Worm (Caenorhabditis elegans) whole organism, L4 larva: ENCODE results near the gene C14F11.7.

Experiments
- F10B5.3 ChIP-seq: sonication (generic microtip); optimal IDR thresholded peaks from 2 replicates; lab custom pipeline; 2016; ENCODE audit warnings: mild to moderate bottlenecking, missing genetic modification characterization, missing compliant biosample characterization
- F26F4.8 ChIP-seq: fragments of 200-800 bp; sonication (Bioruptor generic); conservative IDR thresholded peaks from 2 replicates; pipeline ENCODE4 v1.3.6; 2022; ENCODE audit warnings: missing genetic modification characterization, missing compliant biosample characterization
- F44E2.7 ChIP-seq: fragments of 200-800 bp; sonication (Bioruptor generic); IDR thresholded peaks from 2 replicates; pipeline ENCODE4 v2.1.2; 2022; ENCODE audit warnings: missing genetic modification characterization, missing compliant biosample characterization
- F49E8.2 ChIP-seq: sonication (generic microtip); optimal IDR thresholded peaks from 2 replicates; lab custom pipeline; 2016; ENCODE audit warnings: missing compliant biosample characterization, mild to moderate bottlenecking, missing genetic modification characterization, borderline replicate concordance
- T26A8.4 ChIP-seq: fragments of 200-800 bp; sonication (Bioruptor generic); IDR thresholded peaks from 2 replicates; pipeline ENCODE4 v1.3.6; 2022; ENCODE audit warnings: missing genetic modification characterization, missing compliant biosample characterization
- Y105C5A.15 ChIP-seq: fragments of 200-800 bp; sonication (Bioruptor generic); IDR thresholded peaks from 2 replicates; pipeline ENCODE4 v1.3.6; 2022; ENCODE audit warnings: missing genetic modification characterization, missing compliant biosample characterization
- Y48G9A.11 ChIP-seq: fragments of 200-800 bp; sonication (Bioruptor generic); IDR thresholded peaks from 2 replicates; pipeline ENCODE4 v1.3.6; 2022; ENCODE audit warnings: missing genetic modification reagents, missing genetic modification characterization, missing compliant biosample characterization
- Y75B8A.6 ChIP-seq: fragments of 200-800 bp; sonication (Bioruptor generic); IDR thresholded peaks from 2 replicates; pipeline ENCODE4 v1.3.6; 2022; ENCODE audit warnings: missing genetic modification reagents, missing genetic modification characterization, missing compliant biosample characterization
- aha-1 ChIP-seq: fragments of 150-350 bp; peaks from one replicate; lab custom pipeline; 2014; ENCODE audit warnings: missing biosample characterization, missing genetic modification characterization
- ceh-20 ChIP-seq: fragments of 200-800 bp; sonication (Bioruptor generic); IDR thresholded peaks from 2 replicates; pipeline ENCODE4 v1.3.6; 2022; ENCODE audit warnings: missing genetic modification reagents, missing genetic modification characterization, missing compliant biosample characterization
- ceh-32 ChIP-seq: sonication (generic microtip); optimal IDR thresholded peaks from 2 replicates; lab custom pipeline; 2016; ENCODE audit warnings: mild to moderate bottlenecking, missing genetic modification characterization, missing compliant biosample characterization; ENCODE audit not compliant: poor library complexity
- ceh-62 ChIP-seq: sonication (generic microtip); optimal IDR thresholded peaks from 2 replicates; lab custom pipeline; 2017; ENCODE audit warnings: missing biosample characterization, missing genetic modification characterization
- ces-1 ChIP-seq: fragments of 150-350 bp; sonication (generic microtip); optimal IDR thresholded peaks from 4 replicates; lab custom pipeline; 2014; ENCODE audit warnings: missing biosample characterization, missing genetic modification reagents, missing genetic modification characterization
- cey-2 ChIP-seq: sonication (generic microtip); optimal IDR thresholded peaks from 3 replicates; lab custom pipeline; 2017; ENCODE audit warnings: missing genetic modification characterization, mild to moderate bottlenecking, missing compliant biosample characterization, antibody characterized with exemption, borderline replicate concordance; ENCODE audit not compliant: insufficient read depth
- ctbp-1 ChIP-seq: fragments of 200-800 bp; sonication (Bioruptor generic); IDR thresholded peaks from 2 replicates; pipeline ENCODE4 v1.3.6; 2022; ENCODE audit warnings: missing genetic modification reagents, missing genetic modification characterization, missing compliant biosample characterization
- daf-12 ChIP-seq: fragments of 150-350 bp; optimal IDR thresholded peaks from 2 replicates; lab custom pipeline; 2014; ENCODE audit warnings: missing biosample characterization, missing genetic modification reagents, missing genetic modification characterization
- daf-16 ChIP-seq, 3 experiments: sonication (generic microtip); optimal IDR thresholded peaks; 2 replicates each; lab custom pipeline; 2016 to 2017; ENCODE audit warnings: missing genetic modification characterization in 3 of 3, missing genetic modification reagents in 3 of 3, mild to moderate bottlenecking in 2 of 3, missing compliant biosample characterization in 2 of 3, missing biosample characterization in 1 of 3, moderate library complexity in 1 of 3
- daf-19 ChIP-seq: fragments of 200-800 bp; sonication (Bioruptor generic); conservative IDR thresholded peaks from 2 replicates; pipeline ENCODE4 v1.3.6; 2022; ENCODE audit warnings: missing genetic modification characterization, missing compliant biosample characterization
- dpl-1 ChIP-seq: fragments of 150-350 bp; optimal IDR thresholded peaks from 2 replicates; lab custom pipeline; 2014; ENCODE audit warnings: missing biosample characterization, missing genetic modification reagents, missing genetic modification characterization
- egl-27 ChIP-seq: sonication (generic microtip); optimal IDR thresholded peaks from 3 replicates; lab custom pipeline; 2017; ENCODE audit warnings: missing biosample characterization, missing genetic modification reagents, missing genetic modification characterization
- gei-8 ChIP-seq: fragments of 200-800 bp; sonication (Bioruptor generic); optimal IDR thresholded peaks from 2 replicates; lab custom pipeline; 2018; ENCODE audit warnings: mild to moderate bottlenecking, missing genetic modification characterization, missing compliant biosample characterization
- hif-1 ChIP-seq, 2 experiments: sonication (generic microtip); optimal IDR thresholded peaks; 2 replicates each; lab custom pipeline; 2016 to 2017; ENCODE audit warnings: missing compliant biosample characterization in 2 of 2, missing genetic modification characterization in 2 of 2, missing genetic modification reagents in 2 of 2, missing genotype in 2 of 2, mild to moderate bottlenecking in 1 of 2
- hlh-11 ChIP-seq: fragments of 200-800 bp; sonication (Bioruptor generic); optimal IDR thresholded peaks from 2 replicates; lab custom pipeline; 2018; ENCODE audit warnings: mild to moderate bottlenecking, missing genetic modification characterization, missing compliant biosample characterization
- hlh-30 ChIP-seq: sonication (generic microtip); optimal IDR thresholded peaks from 2 replicates; lab custom pipeline; 2017; ENCODE audit warnings: antibody characterized with exemption, mild to moderate bottlenecking, missing genetic modification characterization, missing compliant biosample characterization; ENCODE audit not compliant: insufficient read depth
- jun-1 ChIP-seq: fragments of 150-350 bp; optimal IDR thresholded peaks from 2 replicates; lab custom pipeline; 2014; ENCODE audit warnings: missing biosample characterization, missing genetic modification reagents, missing genetic modification characterization
- lin-15B ChIP-seq: fragments of 150-350 bp; sonication (generic microtip); optimal IDR thresholded peaks from 3 replicates; lab custom pipeline; 2014; ENCODE audit warnings: missing biosample characterization, missing genetic modification characterization
- lin-38 ChIP-seq: fragments of 200-800 bp; sonication (Bioruptor generic); IDR thresholded peaks from 2 replicates; pipeline ENCODE4 v1.3.6; 2022; ENCODE audit warnings: missing genetic modification reagents, missing genetic modification characterization, missing compliant biosample characterization
- lir-3 ChIP-seq: sonication (generic microtip); optimal IDR thresholded peaks from 2 replicates; lab custom pipeline; 2016; ENCODE audit warnings: mild to moderate bottlenecking, missing genetic modification characterization, missing compliant biosample characterization
- lsy-2 ChIP-seq, 2 experiments: fragments of 150-350 bp in 1 of 2; sonication (generic microtip) in 1 of 2; optimal IDR thresholded peaks; 2 replicates each; lab custom pipeline; 2014 to 2017; ENCODE audit warnings: missing biosample characterization in 2 of 2, missing genetic modification characterization in 2 of 2
- madf-9 ChIP-seq: fragments of 200-800 bp; sonication (Bioruptor generic); conservative IDR thresholded peaks from 2 replicates; pipeline ENCODE4 v1.3.6; 2022; ENCODE audit warnings: missing genetic modification reagents, missing genetic modification characterization, missing compliant biosample characterization
- mdl-1 ChIP-seq, 2 experiments: fragments of 150-350 bp in 1 of 2; sonication (generic microtip) in 1 of 2; optimal IDR thresholded peaks; 2 replicates each; lab custom pipeline; 2014 to 2017; ENCODE audit warnings: missing biosample characterization in 2 of 2, missing genetic modification characterization in 2 of 2
- mdt-29 ChIP-seq: fragments of 200-800 bp; sonication (Bioruptor generic); IDR thresholded peaks from 2 replicates; pipeline ENCODE4 v1.3.6; 2022; ENCODE audit warnings: missing genetic modification reagents, missing genetic modification characterization, missing compliant biosample characterization
- mep-1 ChIP-seq: fragments of 150-350 bp; sonication (generic microtip); optimal IDR thresholded peaks from 3 replicates; lab custom pipeline; 2014; ENCODE audit warnings: missing biosample characterization, missing genetic modification characterization
- nhr-102 ChIP-seq: sonication (generic microtip); optimal IDR thresholded peaks from 2 replicates; lab custom pipeline; 2016; ENCODE audit warnings: mild to moderate bottlenecking, missing genetic modification characterization, moderate library complexity, missing compliant biosample characterization
- nhr-25 ChIP-seq: sonication (generic microtip); optimal IDR thresholded peaks from 2 replicates; lab custom pipeline; 2017; ENCODE audit warnings: missing genetic modification characterization, mild to moderate bottlenecking, missing compliant biosample characterization, antibody characterized with exemption, moderate library complexity, borderline replicate concordance; ENCODE audit not compliant: insufficient read depth
- nhr-41 ChIP-seq: fragments of 200-800 bp; sonication (Bioruptor generic); IDR thresholded peaks from 2 replicates; pipeline ENCODE4 v1.3.6; 2022; ENCODE audit warnings: missing genetic modification reagents, missing genetic modification characterization, missing compliant biosample characterization
- nhr-42 ChIP-seq: fragments of 200-800 bp; sonication (Bioruptor generic); IDR thresholded peaks from 2 replicates; pipeline ENCODE4 v1.3.6; 2022; ENCODE audit warnings: missing genetic modification characterization, missing compliant biosample characterization
- nhr-48 ChIP-seq: sonication (generic microtip); optimal IDR thresholded peaks from 2 replicates; lab custom pipeline; 2016; ENCODE audit warnings: mild to moderate bottlenecking, missing genetic modification characterization, missing compliant biosample characterization
- pha-4 ChIP-seq, 2 experiments: fragments of 150-350 bp in 1 of 2; fragments of 200-800 bp in 1 of 2; sonication (Bioruptor generic) in 1 of 2; IDR thresholded peaks in 1 of 2; optimal IDR thresholded peaks in 1 of 2; 2 replicates each; pipeline versions ENCODE4 v1.3.6 to Lab custom; 2014 to 2022; ENCODE audit warnings: missing genetic modification characterization in 2 of 2, missing genetic modification reagents in 2 of 2, missing biosample characterization in 1 of 2, missing compliant biosample characterization in 1 of 2
- sdz-12 ChIP-seq: fragments of 200-800 bp; sonication (Bioruptor generic); optimal IDR thresholded peaks from 2 replicates; lab custom pipeline; 2018; ENCODE audit warnings: mild to moderate bottlenecking, missing genetic modification characterization, missing compliant biosample characterization
- set-16 ChIP-seq: fragments of 200-800 bp; sonication (Bioruptor generic); IDR thresholded peaks from 2 replicates; pipeline ENCODE4 v1.3.6; 2022; ENCODE audit warnings: missing genetic modification reagents, missing genetic modification characterization, missing compliant biosample characterization
- snpc-4 ChIP-seq: fragments of 150-350 bp; optimal IDR thresholded peaks from 2 replicates; lab custom pipeline; 2014; ENCODE audit warnings: missing biosample characterization, missing genetic modification characterization
- tra-1 ChIP-seq: fragments of 200-800 bp; sonication (Bioruptor generic); IDR thresholded peaks from 2 replicates; pipeline ENCODE4 v1.3.6; 2022; ENCODE audit warnings: missing genetic modification reagents, missing genetic modification characterization, missing compliant biosample characterization
- vab-7 ChIP-seq: fragments of 200-800 bp; sonication (Bioruptor generic); IDR thresholded peaks from 2 replicates; pipeline ENCODE4 v1.3.6; 2022; ENCODE audit warnings: missing genetic modification reagents, missing genetic modification characterization, missing compliant biosample characterization
- zag-1 ChIP-seq: fragments of 150-350 bp; optimal IDR thresholded peaks from 2 replicates; lab custom pipeline; 2014; ENCODE audit warnings: missing biosample characterization, missing genetic modification characterization
- zfp-2 ChIP-seq: sonication (generic microtip); optimal IDR thresholded peaks from 2 replicates; lab custom pipeline; 2016; ENCODE audit warnings: mild to moderate bottlenecking, missing genetic modification characterization, missing compliant biosample characterization
- zip-11 ChIP-seq: fragments of 200-800 bp; sonication (Bioruptor generic); IDR thresholded peaks from 2 replicates; pipeline ENCODE4 v1.3.6; 2022; ENCODE audit warnings: missing genetic modification characterization, missing compliant biosample characterization
- zip-2 ChIP-seq: fragments of 150-350 bp; optimal IDR thresholded peaks from 2 replicates; lab custom pipeline; 2014; ENCODE audit warnings: missing biosample characterization, missing genetic modification characterization
- ztf-7 ChIP-seq: fragments of 150-350 bp; optimal IDR thresholded peaks from 2 replicates; lab custom pipeline; 2014; ENCODE audit warnings: missing biosample characterization, missing genetic modification characterization

Gene C14F11.7

DNA sequence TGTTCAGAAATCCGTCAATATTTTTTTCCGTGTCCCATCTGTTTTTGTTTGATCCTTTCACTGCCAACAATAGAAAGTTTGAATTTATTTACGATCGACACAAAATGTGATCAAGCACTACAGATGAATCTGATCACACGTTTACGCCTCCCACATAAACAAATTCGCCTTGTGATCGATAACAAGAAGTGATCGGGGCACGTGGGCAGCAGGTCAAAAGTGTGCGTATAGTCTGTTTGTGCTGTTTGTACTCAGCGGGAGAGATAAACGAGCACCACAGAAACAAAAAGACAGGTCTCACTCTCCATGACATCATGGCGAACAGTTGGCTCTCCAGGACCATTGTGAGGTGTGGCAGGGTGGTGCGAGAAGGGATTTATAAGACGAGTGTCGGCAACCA lies 47.2 kb upstream of the C14F11.7 start:
- peak; percentile 49 to 94 for TF ChIP-seq mdl-1 (tag; optimal IDR thresholded peaks at IDR 0.05; lab: Kevin White, UChicago)
- TF ChIP-seq daf-12 (tag; lab: Kevin White, UChicago), result no peak
- peak; percentile 87 for TF ChIP-seq nhr-48
- no peak for TF ChIP-seq nhr-25 (tag; lab: Kevin White, UChicago)
- peak; percentile 45; the same call in 1 of the 2 replicates for TF ChIP-seq set-16 (GFP tag; lab: Robert Waterston, UW)
- TF ChIP-seq nhr-102, result peak; percentile 90
- no peak for TF ChIP-seq cey-2 (tag; lab: Kevin White, UChicago)
- no peak for TF ChIP-seq lir-3 (tag; lab: Kevin White, UChicago)
- no peak for TF ChIP-seq nhr-41 (GFP tag; lab: Robert Waterston, UW)
- TF ChIP-seq lin-38 (GFP tag; lab: Robert Waterston, UW), result no peak
- peak; percentile 69 for TF ChIP-seq gei-8 (GFP tag; lab: Kevin White, UChicago)
- peak; percentile 89 for TF ChIP-seq mdt-29 (GFP tag; lab: Robert Waterston, UW)
- no peak for TF ChIP-seq zag-1
- TF ChIP-seq madf-9, result no peak
- TF ChIP-seq lin-15B (tag; lab: Kevin White, UChicago), result no peak
- peak; percentile 63 for TF ChIP-seq pha-4 (GFP tag; IDR thresholded peaks at IDR 0.05; lab: Robert Waterston, UW)
- peak; percentile 66 for TF ChIP-seq pha-4 (tag; optimal IDR thresholded peaks at IDR 0.05; lab: Kevin White, UChicago)
- TF ChIP-seq Y75B8A.6 (GFP tag; lab: Robert Waterston, UW), result no peak
- TF ChIP-seq T26A8.4 (GFP tag; lab: Robert Waterston, UW), result peak; percentile 52
- TF ChIP-seq Y105C5A.15 (GFP tag; lab: Robert Waterston, UW), result no peak
- peak; percentile 27; the same call in 1 of the 2 replicates for TF ChIP-seq ceh-20
- peak; percentile 38 to 63 for TF ChIP-seq lsy-2 (tag; optimal IDR thresholded peaks at IDR 0.05; lab: Kevin White, UChicago)
- no peak for TF ChIP-seq daf-19 (GFP tag; lab: Robert Waterston, UW)
- no peak for TF ChIP-seq ceh-32
- TF ChIP-seq aha-1 (tag; lab: Kevin White, UChicago), result peak; percentile 18
- peak; percentile 92 for TF ChIP-seq tra-1 (GFP tag; lab: Robert Waterston, UW)
- no peak; the same call in 1 of the 2 replicates for TF ChIP-seq vab-7 (GFP tag; lab: Robert Waterston, UW)
- TF ChIP-seq F26F4.8, result no peak
- TF ChIP-seq zip-2 (tag; lab: Kevin White, UChicago), result no peak
- TF ChIP-seq ztf-7 (tag; lab: Kevin White, UChicago), result peak; percentile 38
- TF ChIP-seq daf-16 (GFP tag; optimal IDR thresholded peaks at IDR 0.05; lab: Kevin White, UChicago), result peak; percentile 59 to 96
- peak; percentile 99 for TF ChIP-seq daf-16 (tag; optimal IDR thresholded peaks at IDR 0.05; lab: Kevin White, UChicago)
- no peak for TF ChIP-seq F49E8.2 (tag; lab: Kevin White, UChicago)
- TF ChIP-seq jun-1, result peak; percentile 34
- no peak for TF ChIP-seq zfp-2
- no peak for TF ChIP-seq ceh-62 (tag; lab: Kevin White, UChicago)
- TF ChIP-seq F10B5.3 (tag; lab: Kevin White, UChicago), result no peak
- TF ChIP-seq nhr-42 (GFP tag; lab: Robert Waterston, UW), result no peak; the same call in 1 of the 2 replicates
- TF ChIP-seq egl-27 (tag; lab: Kevin White, UChicago), result no peak
- TF ChIP-seq ctbp-1 (GFP tag; lab: Robert Waterston, UW), result no peak
- TF ChIP-seq ces-1 (GFP tag; lab: Kevin White, UChicago), result no peak
- no peak for TF ChIP-seq sdz-12 (GFP tag; lab: Kevin White, UChicago)
- TF ChIP-seq snpc-4 (tag; lab: Kevin White, UChicago), result no peak
- peak; percentile 97 for TF ChIP-seq hlh-30 (tag; lab: Kevin White, UChicago)
- TF ChIP-seq hlh-11 (tag; lab: Kevin White, UChicago), result peak; percentile 99
- peak; percentile 78 for TF ChIP-seq mep-1 (tag; lab: Kevin White, UChicago)
- no peak for TF ChIP-seq Y48G9A.11 (GFP tag; lab: Robert Waterston, UW)
- TF ChIP-seq hif-1 (tag; optimal IDR thresholded peaks at IDR 0.05; lab: Kevin White, UChicago), result peak in 1 of 2 experiments; percentile 88
- no peak for TF ChIP-seq zip-11 (GFP tag; lab: Robert Waterston, UW)
- peak; percentile 1 for TF ChIP-seq dpl-1
- no peak for TF ChIP-seq F44E2.7 (GFP tag; lab: Robert Waterston, UW)
